Fruit fly (Drosophila melanogaster): Measurements from ENCODE around the gene Pc.
A peak's percentile ranks its signal among the peaks of the same experiment; 100 is the strongest.

The Pc gene

DNA sequence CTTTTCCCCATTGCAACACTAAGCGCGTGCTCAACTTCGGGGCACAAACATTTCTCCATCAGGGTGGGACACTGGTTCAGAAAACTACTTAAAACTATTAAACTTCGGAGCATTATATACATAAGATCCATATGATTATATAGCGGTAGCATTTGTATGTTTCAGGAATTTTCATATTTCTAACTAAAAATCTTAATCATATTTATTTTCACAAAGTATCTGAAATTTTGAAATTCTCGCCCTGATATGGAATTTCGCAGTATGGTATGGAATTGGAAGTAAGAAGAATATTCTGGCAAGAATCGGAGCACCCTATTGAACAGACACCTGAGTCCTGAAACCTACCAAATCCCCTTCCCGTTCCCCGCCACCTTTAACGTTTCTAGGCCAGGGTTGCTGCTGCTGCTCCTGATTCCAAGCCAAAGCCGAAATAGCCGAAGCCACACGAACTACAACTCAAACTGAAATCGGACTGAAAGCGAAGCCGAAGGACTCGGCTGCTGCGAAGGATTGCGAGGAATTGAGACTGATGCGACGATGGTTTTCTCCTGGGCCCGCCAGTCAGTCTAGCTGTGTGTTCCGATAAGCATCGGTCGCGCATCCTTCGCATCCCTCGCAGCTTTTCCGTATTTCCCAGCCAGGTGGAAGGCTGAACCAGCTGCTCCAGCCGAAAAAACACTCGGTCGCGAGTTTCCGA lies 4.1 kb upstream of the Pc start:
- no peak for TF ChIP-seq CG17801 (GFP tag; optimal IDR thresholded peaks at IDR 0.05; ENCODE audit: partially characterized antibody)

DNA sequence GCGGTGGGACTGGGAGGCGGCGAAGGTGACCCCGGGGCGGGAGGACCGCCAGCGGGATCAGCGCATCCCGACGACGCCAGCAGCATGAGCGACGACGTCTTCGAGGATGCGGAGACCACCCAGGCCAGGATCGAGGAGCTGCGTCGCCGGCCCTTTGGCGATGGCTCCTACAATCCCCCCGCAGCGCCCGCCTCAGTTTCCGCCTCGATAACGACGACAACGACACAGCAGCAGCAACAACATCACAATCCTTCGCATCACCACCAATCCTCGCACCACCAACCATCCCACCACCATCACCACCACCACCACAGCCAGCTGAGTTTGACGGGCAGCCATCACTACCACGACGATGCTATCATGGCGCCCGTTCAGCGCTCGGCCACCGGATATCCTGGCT lies 2.1 kb upstream of the Pc start:
- TF ChIP-seq CG17801 (GFP tag; optimal IDR thresholded peaks at IDR 0.05; ENCODE audit: partially characterized antibody), result no peak

DNA sequence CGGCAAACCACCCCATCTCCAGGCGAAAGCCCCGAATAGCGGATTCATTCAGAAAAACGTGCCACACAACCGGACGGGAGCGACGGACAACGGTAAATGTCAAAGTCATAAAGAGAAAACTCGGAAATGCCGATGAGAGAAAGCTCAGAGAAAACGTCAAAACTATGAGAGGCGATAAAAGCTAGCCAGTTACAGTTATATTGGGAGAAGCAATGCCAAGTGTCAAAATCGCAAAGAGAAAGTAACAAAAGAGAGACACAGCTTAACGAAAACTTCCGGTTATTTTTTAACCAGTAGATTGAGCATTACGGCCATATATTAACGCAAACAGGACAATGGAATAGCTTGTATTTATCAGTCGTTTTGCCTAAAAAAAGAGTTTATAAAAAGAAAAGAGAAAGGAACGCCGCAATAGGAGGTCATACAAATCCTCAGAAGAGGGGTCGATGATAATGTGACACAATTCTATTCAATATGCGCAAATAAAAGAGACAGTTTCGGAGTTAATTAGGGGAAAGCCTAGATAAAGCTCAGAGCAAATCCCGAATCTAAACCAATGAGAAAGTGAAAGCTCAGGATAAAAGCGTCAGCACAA lies 1.6 kb upstream of the Pc start:
- no peak for TF ChIP-seq CG17801 (GFP tag; optimal IDR thresholded peaks at IDR 0.05; ENCODE audit: partially characterized antibody)

DNA sequence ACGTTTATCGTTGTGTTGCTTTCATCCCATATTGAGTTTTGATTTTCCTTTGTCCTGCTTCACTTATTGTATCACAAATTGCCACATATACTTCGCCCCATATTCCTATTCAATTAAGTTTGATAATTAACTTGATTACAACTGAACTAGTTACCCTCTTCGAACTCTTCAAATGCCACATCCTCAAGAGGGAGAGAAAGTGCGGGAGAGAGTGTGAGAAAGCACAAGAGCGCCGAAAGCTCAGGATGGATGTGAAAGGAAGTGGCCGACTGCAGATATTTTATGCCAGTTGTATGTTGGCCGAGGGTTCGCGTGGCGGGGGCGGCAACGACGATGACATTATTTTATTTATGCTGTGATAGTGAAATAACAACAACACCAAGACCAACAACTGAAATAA lies 654 bp upstream of the Pc start, which contains the start of gene Rab26:
Gene Rab26, plus strand, starts transcription at position 301 of the 400 bp plus-strand sequence.
- no peak for TF ChIP-seq CG17801 (GFP tag; optimal IDR thresholded peaks at IDR 0.05; ENCODE audit: partially characterized antibody)

DNA sequence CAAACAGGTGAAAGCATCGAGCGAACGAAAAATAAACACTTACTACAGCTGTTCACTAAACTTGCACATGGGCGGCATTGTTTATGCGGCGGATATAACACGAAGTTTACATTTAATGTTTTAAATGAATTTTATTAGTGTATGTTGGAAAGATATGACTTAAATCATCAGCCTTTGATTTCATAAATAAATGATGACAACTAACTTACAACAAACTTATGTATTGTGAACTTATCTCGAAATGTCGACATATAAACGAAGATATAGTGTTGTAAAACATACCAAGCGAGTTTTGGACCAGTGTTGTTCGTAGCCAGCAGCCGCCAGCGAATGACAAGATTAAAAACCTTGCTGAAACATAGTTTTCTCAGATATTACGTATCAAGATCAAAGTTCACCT lies 13.4 kb downstream of the Pc start, which contains the start of the genes CG11309 and CG7632:
Gene CG11309, minus strand, starts transcription at position 259 of the 400 bp plus-strand sequence.
Gene CG7632, plus strand, starts transcription at position 298 of the 400 bp plus-strand sequence.
- TF ChIP-seq CG17801 (GFP tag; optimal IDR thresholded peaks at IDR 0.05; ENCODE audit: partially characterized antibody), result peak; percentile 100

DNA sequence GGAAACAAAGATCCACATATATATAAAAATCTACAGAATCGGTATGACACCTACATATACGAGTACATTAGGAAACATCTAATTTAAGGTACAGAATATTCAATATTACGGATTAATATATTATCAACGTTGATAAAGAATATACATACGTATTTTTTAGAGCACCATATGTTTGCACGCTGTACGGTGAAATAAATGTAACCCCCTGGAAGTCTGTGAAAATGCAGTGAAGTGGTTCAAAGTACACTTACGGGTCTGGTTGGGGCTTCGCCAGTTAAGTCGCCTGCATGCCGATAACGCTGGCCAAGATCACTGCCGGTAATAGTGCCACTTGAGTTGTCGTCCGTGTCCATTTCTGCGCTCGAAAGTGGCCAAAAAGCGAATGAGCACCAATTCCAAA lies 14.2 kb downstream of the Pc start:
- no peak for TF ChIP-seq CG17801 (GFP tag; optimal IDR thresholded peaks at IDR 0.05; ENCODE audit: partially characterized antibody)

DNA sequence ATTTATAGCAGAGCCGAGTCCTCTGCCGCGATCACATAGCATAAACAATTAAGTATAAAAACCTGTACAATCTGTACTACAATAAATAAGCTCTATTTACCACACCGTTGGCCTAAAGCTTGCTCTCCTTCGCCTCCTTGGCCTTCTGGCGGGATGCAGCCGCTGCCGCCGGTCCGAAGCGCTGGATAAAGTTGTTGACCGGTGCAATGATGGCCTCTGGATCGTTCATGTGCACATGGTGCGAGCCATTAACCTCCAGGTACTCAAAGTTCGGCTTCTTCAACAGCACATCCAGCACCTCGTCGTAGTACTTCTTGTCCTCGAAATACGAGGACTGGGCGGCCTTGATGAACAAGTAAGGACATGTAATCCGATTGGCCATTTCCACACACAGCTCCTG lies 15.3 kb downstream of the Pc start:
- TF ChIP-seq CG17801 (GFP tag; optimal IDR thresholded peaks at IDR 0.05; ENCODE audit: partially characterized antibody), result no peak

DNA sequence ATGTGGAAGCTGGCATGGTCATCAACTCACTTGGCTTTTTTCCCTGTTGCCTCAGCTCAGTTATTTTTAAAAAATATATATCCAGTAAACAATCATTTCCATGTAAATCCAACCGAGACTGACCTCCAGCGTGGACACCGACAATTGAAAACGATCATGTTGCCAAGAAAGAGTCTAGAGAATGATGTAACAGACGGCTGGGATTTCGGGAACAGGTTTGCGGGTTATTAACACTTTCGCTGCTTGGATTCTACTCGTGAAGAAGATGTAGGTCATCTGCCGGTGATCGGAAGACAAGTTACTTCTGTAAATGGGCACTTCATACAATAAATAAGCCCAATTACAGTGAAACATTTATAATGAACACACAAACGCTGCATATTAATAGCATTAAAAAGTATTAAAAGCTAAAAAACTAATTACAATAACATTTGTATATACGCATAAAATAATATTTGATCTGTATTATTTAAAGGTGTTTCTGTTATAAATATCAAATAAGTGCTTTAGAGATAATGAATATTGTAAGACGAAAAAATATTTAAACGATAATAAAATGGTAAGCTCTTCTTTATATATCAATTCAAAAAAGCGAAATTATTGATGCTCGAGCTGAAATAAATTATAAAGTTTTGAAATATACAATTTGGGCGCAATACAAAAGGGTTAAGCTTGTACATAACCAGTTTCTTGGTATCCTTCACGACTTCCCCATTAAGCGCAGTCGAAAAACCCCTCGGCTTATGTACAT lies 15.9 kb downstream of the Pc start:
- TF ChIP-seq CG17801 (GFP tag; optimal IDR thresholded peaks at IDR 0.05; ENCODE audit: partially characterized antibody), result no peak

DNA sequence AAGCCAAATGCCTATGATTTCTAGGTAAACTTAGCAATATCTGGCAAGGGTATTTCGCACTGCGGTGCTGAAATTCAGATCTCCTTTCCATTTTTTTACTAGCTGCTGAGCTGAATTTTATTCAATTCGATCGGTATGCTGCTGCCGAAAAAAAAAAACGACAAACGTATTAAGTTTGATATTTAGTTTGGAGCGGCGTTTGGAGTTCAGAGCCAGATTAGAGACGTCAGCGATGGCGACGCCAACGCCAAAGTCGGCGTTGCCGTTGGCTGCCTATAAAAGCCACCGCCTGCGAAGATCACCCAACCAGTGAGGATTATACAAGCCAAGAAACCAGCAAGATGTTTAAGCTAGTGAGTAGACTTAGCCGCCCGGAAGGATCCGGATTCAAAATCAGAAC lies 17.5 kb downstream of the Pc start, which contains the start of gene Cpr78Cc:
Gene Cpr78Cc, plus strand, starts transcription at position 301 of the 400 bp plus-strand sequence.
- no peak for TF ChIP-seq CG17801 (GFP tag; optimal IDR thresholded peaks at IDR 0.05; ENCODE audit: partially characterized antibody)

DNA sequence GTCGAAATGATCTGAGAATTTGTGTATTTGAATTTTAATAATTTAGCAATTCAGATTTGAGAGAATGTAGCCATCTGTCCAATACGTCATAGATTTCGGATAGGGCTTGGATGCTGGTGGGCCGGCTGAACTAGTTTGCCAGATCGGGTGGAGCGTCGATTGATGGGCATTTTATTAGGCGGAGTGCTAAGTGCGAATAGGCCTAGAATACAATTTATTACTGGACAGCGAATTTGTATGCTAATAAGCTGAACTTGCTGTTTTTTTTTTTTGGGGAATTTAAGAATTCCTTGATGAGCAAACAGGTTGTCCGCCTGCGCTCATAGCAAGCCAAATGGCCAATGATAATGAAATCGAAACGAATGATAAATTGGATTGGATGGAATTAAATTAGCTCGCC lies 18.6 kb downstream of the Pc start:
- no peak for TF ChIP-seq CG17801 (GFP tag; optimal IDR thresholded peaks at IDR 0.05; ENCODE audit: partially characterized antibody)

DNA sequence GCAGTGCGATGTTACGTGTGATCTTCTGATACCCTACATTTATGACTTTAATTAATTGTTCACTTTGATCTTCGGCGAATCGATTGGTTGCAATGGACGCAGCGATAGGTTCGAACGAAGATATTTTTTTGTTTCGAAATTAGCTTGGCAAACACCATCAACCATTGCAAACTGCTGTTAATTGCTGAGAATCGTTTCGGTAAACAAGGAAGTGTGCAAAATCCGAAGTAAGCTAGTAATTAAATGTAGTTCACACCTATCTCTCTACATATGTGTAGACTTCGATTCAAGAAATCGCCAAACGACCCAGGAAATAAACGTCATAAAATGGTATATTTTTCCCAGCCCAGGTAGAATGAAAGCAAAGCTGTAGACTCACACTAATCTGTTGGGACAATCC lies 19.4 kb downstream of the Pc start, which contains the start of gene CG43702:
Gene CG43702, plus strand, starts transcription at position 301 of the 400 bp plus-strand sequence.
- no peak for TF ChIP-seq CG17801 (GFP tag; optimal IDR thresholded peaks at IDR 0.05; ENCODE audit: partially characterized antibody)

DNA sequence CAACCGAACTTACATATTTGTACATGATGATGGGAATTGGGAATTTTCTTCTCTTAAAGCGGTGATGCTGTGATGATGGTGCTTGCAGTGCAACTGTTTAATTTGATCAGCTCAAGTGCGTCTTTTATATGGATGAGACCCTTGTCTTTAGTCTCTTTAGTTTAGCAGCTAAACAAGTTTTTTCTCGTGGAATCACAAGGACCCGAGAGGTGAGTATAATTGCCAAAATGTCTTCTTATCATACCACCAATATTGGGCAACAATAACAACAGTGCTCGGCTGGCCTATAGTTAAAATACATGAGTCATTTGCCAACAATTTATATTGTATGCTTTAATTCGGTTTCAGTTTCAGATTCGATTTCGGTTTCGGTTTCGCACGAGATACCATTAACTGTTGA lies 20.1 kb downstream of the Pc start, which contains the start of gene Edg78E:
Gene Edg78E, minus strand, starts transcription at position 101 of the 400 bp plus-strand sequence.
- TF ChIP-seq CG17801 (GFP tag; optimal IDR thresholded peaks at IDR 0.05; ENCODE audit: partially characterized antibody), result no peak

DNA sequence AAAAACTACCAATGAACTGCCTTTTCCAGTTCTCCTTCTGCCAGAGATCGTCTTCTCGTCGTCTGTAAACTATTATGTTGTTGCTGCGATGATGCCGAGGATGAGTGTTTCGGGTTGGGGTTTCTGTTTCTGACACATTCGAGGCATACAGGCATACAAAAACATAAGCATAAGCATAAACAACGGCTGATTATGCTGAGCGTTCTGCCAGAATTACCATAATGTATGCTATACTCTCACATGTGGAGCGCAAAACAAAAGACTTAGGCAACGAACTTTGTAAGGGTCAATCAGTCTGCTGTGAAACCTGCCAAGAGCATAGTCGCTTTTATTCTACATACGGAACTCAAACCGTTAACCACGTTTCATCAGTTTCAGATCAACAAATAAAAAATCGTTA lies 23.6 kb downstream of the Pc start, which contains the start of gene Cpr78Cb:
Gene Cpr78Cb, plus strand, starts transcription at position 291 of the 400 bp plus-strand sequence.
- no peak for TF ChIP-seq CG17801 (GFP tag; optimal IDR thresholded peaks at IDR 0.05; ENCODE audit: partially characterized antibody)

DNA sequence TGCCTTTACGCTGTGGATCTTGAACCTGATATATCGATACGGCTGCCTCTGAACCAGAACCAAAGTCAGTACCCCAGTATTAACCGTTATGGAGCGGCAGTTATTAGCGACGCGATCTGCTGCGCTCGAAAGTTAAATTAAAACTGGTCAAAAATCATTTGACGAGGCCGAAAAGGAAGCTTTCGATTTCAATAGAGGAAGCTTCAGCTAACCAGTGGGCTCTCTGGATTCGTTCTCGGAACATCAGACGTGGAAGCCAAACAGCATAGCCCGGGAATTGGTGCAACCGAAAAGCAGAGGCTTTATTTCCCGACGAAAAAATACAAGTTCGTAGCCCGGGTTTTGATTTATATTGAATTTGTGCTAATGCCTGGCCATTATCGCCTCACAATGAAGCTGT lies 25.1 kb downstream of the Pc start, which contains the start of gene Cpr78Ca:
Gene Cpr78Ca, minus strand, starts transcription at position 101 of the 400 bp plus-strand sequence.
- TF ChIP-seq CG17801 (GFP tag; optimal IDR thresholded peaks at IDR 0.05; ENCODE audit: partially characterized antibody), result no peak

DNA sequence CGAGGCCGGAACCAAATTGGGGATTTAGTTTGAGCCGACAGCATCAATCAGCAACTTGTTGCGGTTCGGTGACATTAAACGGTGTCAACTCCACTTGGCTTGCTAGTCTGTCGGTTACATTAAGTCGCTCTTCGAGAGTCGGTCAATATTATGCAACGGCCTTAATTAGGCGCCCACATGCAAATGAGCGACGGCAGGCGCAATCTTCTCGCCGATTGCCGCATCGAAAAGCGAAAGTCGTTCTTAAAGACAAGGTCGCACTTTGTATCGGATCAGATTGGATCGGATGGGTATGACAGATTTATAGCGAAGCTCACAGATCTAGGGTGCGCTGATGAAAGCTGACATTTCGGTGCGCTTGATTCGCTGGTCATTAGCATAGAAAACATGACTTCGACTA lies 26.8 kb downstream of the Pc start:
- TF ChIP-seq CG17801 (GFP tag; optimal IDR thresholded peaks at IDR 0.05; ENCODE audit: partially characterized antibody), result no peak
